Fruit fly (Drosophila melanogaster) whole organism, prepupa: ENCODE results near the gene Cand1.

Experiments used
- CG10631 ChIP-seq: fragments of 200-800 bp; sonication (Bioruptor generic); optimal IDR thresholded peaks from 2 replicates; lab custom pipeline; 2016; ENCODE audit warnings: missing biosample characterization, missing genetic modification characterization
- CG3032 ChIP-seq: fragments of 200-800 bp; optimal IDR thresholded peaks from 2 replicates; lab custom pipeline; 2019; ENCODE audit warnings: missing biosample characterization, mild to moderate bottlenecking, missing genetic modification characterization, moderate library complexity
- CG34406 ChIP-seq: fragments of 200-800 bp; sonication (Bioruptor generic); optimal IDR thresholded peaks from 3 replicates; lab custom pipeline; 2016; ENCODE audit warnings: missing biosample characterization, missing genetic modification characterization
- CG6854 ChIP-seq: fragments of 200-800 bp; sonication (Bioruptor generic); optimal IDR thresholded peaks from 2 replicates; lab custom pipeline; 2017; ENCODE audit warnings: missing biosample characterization, mild to moderate bottlenecking, missing genetic modification characterization
- CG8319 ChIP-seq: fragments of 200-800 bp; sonication (Bioruptor generic); optimal IDR thresholded peaks from 3 replicates; lab custom pipeline; 2016; ENCODE audit warnings: missing biosample characterization, missing genetic modification characterization
- Smox ChIP-seq: fragments of 200-800 bp; sonication (Bioruptor generic); optimal IDR thresholded peaks from 3 replicates; lab custom pipeline; 2016; ENCODE audit warnings: missing biosample characterization, missing genetic modification characterization
- Sox15 ChIP-seq: fragments of 200-800 bp; sonication (Bioruptor generic); optimal IDR thresholded peaks from 3 replicates; lab custom pipeline; 2016; ENCODE audit warnings: missing biosample characterization, missing genetic modification characterization
- esn ChIP-seq: fragments of 200-800 bp; sonication (Bioruptor generic); optimal IDR thresholded peaks from 2 replicates; lab custom pipeline; 2016; ENCODE audit warnings: missing biosample characterization, mild to moderate bottlenecking, missing genetic modification characterization, moderate library complexity
- fkh ChIP-seq: fragments of 200-800 bp; sonication (Bioruptor generic); optimal IDR thresholded peaks from 3 replicates; lab custom pipeline; 2017; ENCODE audit warnings: missing biosample characterization, mild to moderate bottlenecking, missing genetic modification characterization, moderate library complexity
- spab ChIP-seq: fragments of 200-800 bp; sonication (Bioruptor generic); optimal IDR thresholded peaks from 2 replicates; lab custom pipeline; 2017; ENCODE audit warnings: missing biosample characterization, mild to moderate bottlenecking, missing genetic modification characterization, missing genetic modification reagents
- ss ChIP-seq, 2 experiments: fragments of 200-800 bp; sonication (Bioruptor generic); optimal IDR thresholded peaks; 2 replicates in 1 of 2; 3 replicates in 1 of 2; lab custom pipeline; 2017 to 2018; ENCODE audit warnings: mild to moderate bottlenecking in 2 of 2, missing biosample characterization in 2 of 2, missing genetic modification characterization in 2 of 2, moderate library complexity in 1 of 2
- topi ChIP-seq: fragments of 200-800 bp; sonication (Bioruptor generic); optimal IDR thresholded peaks from 3 replicates; lab custom pipeline; 2016; ENCODE audit warnings: missing biosample characterization, missing genetic modification characterization

Cand1 gene

dm6 chr2L:10311822-10312221 is 50.7 kb downstream of the Cand1 start:
- no peak for TF ChIP-seq CG3032 (tag; lab: Kevin White, UChicago)
- TF ChIP-seq CG34406 (GFP tag; lab: Kevin White, UChicago): no peak
- no peak for TF ChIP-seq CG8319 (GFP tag; lab: Kevin White, UChicago)
- peak; percentile 69 for TF ChIP-seq fkh (GFP tag; lab: Kevin White, UChicago)

dm6 chr2L:10310614-10311382 is 51.7 kb downstream of the Cand1 start, which contains the start of gene Cdk5alpha:
Gene Cdk5alpha (minus strand): TSS chr2L:10310956.
- TF ChIP-seq CG10631 (no peak), Smox (GFP tag; lab: Kevin White, UChicago) (no peak), esn (peak; percentile 3), Sox15 (GFP tag; lab: Kevin White, UChicago) (no peak), CG6854 (GFP tag; lab: Kevin White, UChicago) (no peak), topi (peak; percentile 1), ss (GFP tag; optimal IDR thresholded peaks at IDR 0.05; lab: Kevin White, UChicago) (no peak), spab (GFP tag; lab: Kevin White, UChicago) (no peak)
